Fruit fly (Drosophila melanogaster) whole organism, embryonic: ENCODE results near the gene CG43078.

Experiments used
- CG10147 ChIP-seq: fragments of 200-800 bp; sonication (Bioruptor generic); optimal IDR thresholded peaks from 2 replicates; lab custom pipeline; 2019; ENCODE audit warnings: missing biosample characterization, mild to moderate bottlenecking, missing genetic modification characterization, moderate library complexity
- CG11398 ChIP-seq: fragments of 200-800 bp; sonication (Bioruptor generic); optimal IDR thresholded peaks from 2 replicates; lab custom pipeline; 2016; ENCODE audit warnings: missing biosample characterization, missing genetic modification characterization
- CG13296 ChIP-seq: fragments of 200-800 bp; sonication (Bioruptor generic); optimal IDR thresholded peaks from 3 replicates; lab custom pipeline; 2018; ENCODE audit warnings: missing biosample characterization, mild to moderate bottlenecking, missing genetic modification characterization
- CG7839 ChIP-seq: fragments of 200-800 bp; sonication (Bioruptor generic); optimal IDR thresholded peaks from 3 replicates; lab custom pipeline; 2018; ENCODE audit warnings: missing biosample characterization, mild to moderate bottlenecking, missing genetic modification characterization, moderate library complexity
- NC2β ChIP-seq: fragments of 200-800 bp; sonication (Bioruptor generic); optimal IDR thresholded peaks from 2 replicates; lab custom pipeline; 2016; ENCODE audit warnings: missing biosample characterization, missing genetic modification characterization
- PHDP ChIP-seq: fragments of 200-800 bp; sonication (Bioruptor generic); optimal IDR thresholded peaks from 3 replicates; lab custom pipeline; 2018; ENCODE audit warnings: missing biosample characterization, mild to moderate bottlenecking, missing genetic modification characterization, moderate library complexity
- ase ChIP-seq: fragments of 200-800 bp; sonication (Bioruptor generic); IDR thresholded peaks from 3 replicates; pipeline ENCODE4 v1.3.6; 2022; ENCODE audit warnings: missing biosample characterization, missing genetic modification characterization
- crc ChIP-seq: fragments of 200-800 bp; sonication (Bioruptor generic); optimal IDR thresholded peaks from 2 replicates; lab custom pipeline; 2016; ENCODE audit warnings: missing biosample characterization, missing genetic modification characterization
- gcm2 ChIP-seq: fragments of 200-800 bp; sonication (Bioruptor generic); optimal IDR thresholded peaks from 2 replicates; lab custom pipeline; 2016; ENCODE audit warnings: missing biosample characterization, missing genetic modification characterization
- hbn ChIP-seq: fragments of 200-800 bp; sonication (Bioruptor generic); IDR thresholded peaks from 2 replicates; pipeline ENCODE4 v1.3.6; 2022; ENCODE audit warnings: missing biosample characterization, missing genetic modification characterization; ENCODE audit not compliant: partially characterized antibody
- lola ChIP-seq, 3 experiments: fragments of >200 bp in 2 of 3; fragments of 200-800 bp in 1 of 3; sonication (Bioruptor generic) in 1 of 3; optimal IDR thresholded peaks; 2 replicates each; lab custom pipeline; 2017 to 2019; ENCODE audit warnings: missing biosample characterization in 3 of 3, missing genetic modification characterization in 3 of 3, mild to moderate bottlenecking in 1 of 3, moderate library complexity in 1 of 3
- ranshi ChIP-seq: fragments of 200-800 bp; sonication (Bioruptor generic); IDR thresholded peaks from 2 replicates; pipeline ENCODE4 v1.3.6; 2022; ENCODE audit warnings: missing biosample characterization, missing genetic modification characterization
- sima ChIP-seq: fragments of 200-800 bp; sonication (Bioruptor generic); optimal IDR thresholded peaks from 2 replicates; lab custom pipeline; 2016; ENCODE audit warnings: missing biosample characterization, missing genetic modification characterization

DNA sequence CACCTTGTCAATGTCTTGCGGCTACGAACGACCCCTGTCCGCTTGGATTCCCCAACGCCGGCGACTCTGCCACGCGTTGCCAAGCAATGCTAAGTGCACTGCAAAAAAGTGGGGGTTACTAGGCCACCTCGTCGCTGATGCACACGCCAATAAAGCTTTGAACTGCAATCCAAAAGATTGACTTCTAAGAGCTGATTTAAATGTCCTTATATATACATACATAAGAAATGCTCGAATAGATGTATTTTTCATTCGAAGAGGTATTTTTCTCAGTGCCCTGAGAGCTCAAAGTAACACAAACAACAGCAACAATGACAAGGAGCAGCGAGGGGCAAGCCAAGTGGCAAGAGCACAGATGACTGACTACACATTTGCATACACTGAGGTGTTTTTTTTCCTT, 30.8 kb downstream of the CG43078 start:
- TF ChIP-seq CG13296 (GFP tag; lab: Kevin White, UChicago) = no peak
- TF ChIP-seq CG7839 (tag; lab: Kevin White, UChicago) = no peak
- no peak for TF ChIP-seq PHDP (tag; lab: Kevin White, UChicago)
- no peak for TF ChIP-seq crc (GFP tag; lab: Kevin White, UChicago)
- no peak for TF ChIP-seq sima
- no peak for TF ChIP-seq hbn (GFP tag; lab: Robert Waterston, UW)
- TF ChIP-seq ase = no peak
- TF ChIP-seq NC2β (GFP tag; lab: Kevin White, UChicago) = no peak
- no peak for TF ChIP-seq CG10147 (GFP tag; lab: Kevin White, UChicago)
- no peak for TF ChIP-seq CG11398 (GFP tag; lab: Kevin White, UChicago)
- no peak for TF ChIP-seq ranshi
- no peak for TF ChIP-seq lola (GFP tag; optimal IDR thresholded peaks at IDR 0.05; lab: Kevin White, UChicago)
- no peak for TF ChIP-seq gcm2 (GFP tag; lab: Kevin White, UChicago)
